Worm (Caenorhabditis elegans) whole organism, late embryonic: ENCODE measurements around the gene C39B10.5.

Source experiments
- C08G9.2 ChIP-seq: sonication (generic microtip); optimal IDR thresholded peaks from 2 replicates; lab custom pipeline; 2016; ENCODE audit warnings: mild to moderate bottlenecking, missing genetic modification characterization, moderate library complexity, missing compliant biosample characterization
- C38D4.7 ChIP-seq: fragments of 200-800 bp; sonication (Bioruptor generic); optimal IDR thresholded peaks from 2 replicates; lab custom pipeline; 2018; ENCODE audit warnings: mild to moderate bottlenecking, missing genetic modification characterization, moderate library complexity, missing compliant biosample characterization
- F13H6.1 ChIP-seq: sonication (generic microtip); optimal IDR thresholded peaks from 2 replicates; lab custom pipeline; 2016; ENCODE audit warnings: missing genetic modification characterization, missing compliant biosample characterization
- K09A11.1 ChIP-seq: sonication (generic microtip); optimal IDR thresholded peaks from 2 replicates; lab custom pipeline; 2017; ENCODE audit warnings: antibody characterized with exemption, mild to moderate bottlenecking, missing genetic modification characterization, missing compliant biosample characterization; ENCODE audit not compliant: insufficient read depth
- T23F11.4 ChIP-seq: fragments of 200-800 bp; sonication (Bioruptor generic); optimal IDR thresholded peaks from 2 replicates; lab custom pipeline; 2018; ENCODE audit warnings: mild to moderate bottlenecking, missing genetic modification characterization, missing compliant biosample characterization
- Y22D7AL.16 ChIP-seq: sonication (generic microtip); optimal IDR thresholded peaks from 2 replicates; lab custom pipeline; 2016; ENCODE audit warnings: missing genetic modification characterization, missing compliant biosample characterization
- ceh-14 ChIP-seq: sonication (generic microtip); optimal IDR thresholded peaks from 2 replicates; lab custom pipeline; 2016; ENCODE audit warnings: missing genotype, missing genetic modification characterization, missing compliant biosample characterization
- ceh-18 ChIP-seq: sonication (generic microtip); optimal IDR thresholded peaks from 2 replicates; lab custom pipeline; 2016; ENCODE audit warnings: missing genetic modification characterization, missing compliant biosample characterization
- ceh-22 ChIP-seq: sonication (generic microtip); optimal IDR thresholded peaks from 2 replicates; lab custom pipeline; 2017; ENCODE audit warnings: missing biosample characterization, missing genetic modification characterization
- ceh-24 ChIP-seq: sonication (generic microtip); optimal IDR thresholded peaks from 2 replicates; lab custom pipeline; 2016; ENCODE audit warnings: mild to moderate bottlenecking, missing genetic modification characterization, missing compliant biosample characterization
- ceh-30 ChIP-seq: fragments of 150-350 bp; optimal IDR thresholded peaks from 2 replicates; lab custom pipeline; 2014; ENCODE audit warnings: missing biosample characterization, missing genetic modification characterization
- ceh-31 ChIP-seq: sonication (generic microtip); optimal IDR thresholded peaks from 2 replicates; lab custom pipeline; 2016; ENCODE audit warnings: missing genetic modification characterization, missing compliant biosample characterization
- ceh-34 ChIP-seq: sonication (generic microtip); optimal IDR thresholded peaks from 2 replicates; lab custom pipeline; 2016; ENCODE audit warnings: mild to moderate bottlenecking, missing genetic modification characterization, missing compliant biosample characterization
- ceh-48 ChIP-seq: sonication (generic microtip); optimal IDR thresholded peaks from 2 replicates; lab custom pipeline; 2016; ENCODE audit warnings: missing genetic modification characterization, inconsistent platforms, missing compliant biosample characterization
- ceh-9 ChIP-seq: sonication (generic microtip); optimal IDR thresholded peaks from 2 replicates; lab custom pipeline; 2016; ENCODE audit warnings: mild to moderate bottlenecking, missing genetic modification characterization, inconsistent platforms, missing compliant biosample characterization
- che-1 ChIP-seq: sonication (generic microtip); optimal IDR thresholded peaks from 2 replicates; lab custom pipeline; 2016; ENCODE audit warnings: mild to moderate bottlenecking, missing genetic modification characterization, missing compliant biosample characterization
- dve-1 ChIP-seq: sonication (generic microtip); optimal IDR thresholded peaks from 2 replicates; lab custom pipeline; 2017; ENCODE audit warnings: antibody characterized with exemption, mild to moderate bottlenecking, missing genetic modification characterization, missing compliant biosample characterization
- elt-4 ChIP-seq: sonication (generic microtip); optimal IDR thresholded peaks from 2 replicates; lab custom pipeline; 2016; ENCODE audit warnings: missing genetic modification characterization, missing compliant biosample characterization
- ets-4 ChIP-seq: sonication (generic microtip); optimal IDR thresholded peaks from 2 replicates; lab custom pipeline; 2016; ENCODE audit warnings: missing genetic modification characterization, missing compliant biosample characterization
- eyg-1 ChIP-seq: sonication (generic microtip); optimal IDR thresholded peaks from 2 replicates; lab custom pipeline; 2016; ENCODE audit warnings: missing genotype, missing genetic modification characterization, missing compliant biosample characterization
- fkh-10 ChIP-seq: fragments of 150-350 bp; optimal IDR thresholded peaks from 2 replicates; lab custom pipeline; 2014; ENCODE audit warnings: missing biosample characterization, missing genetic modification reagents, missing genetic modification characterization
- gmeb-2 ChIP-seq: sonication (generic microtip); optimal IDR thresholded peaks from 2 replicates; lab custom pipeline; 2016; ENCODE audit warnings: missing genetic modification characterization, inconsistent platforms, missing compliant biosample characterization
- hlh-15 ChIP-seq: sonication (generic microtip); optimal IDR thresholded peaks from 2 replicates; lab custom pipeline; 2016; ENCODE audit warnings: missing genetic modification characterization, missing compliant biosample characterization
- hlh-30 ChIP-seq: sonication (generic microtip); optimal IDR thresholded peaks from 2 replicates; lab custom pipeline; 2017; ENCODE audit warnings: antibody characterized with exemption, missing genetic modification characterization, missing compliant biosample characterization; ENCODE audit not compliant: insufficient read depth
- lim-6 ChIP-seq: sonication (generic microtip); optimal IDR thresholded peaks from 2 replicates; lab custom pipeline; 2016; ENCODE audit warnings: missing genetic modification characterization, missing compliant biosample characterization
- lin-11 ChIP-seq: fragments of 200-800 bp; sonication (Bioruptor generic); optimal IDR thresholded peaks from 2 replicates; lab custom pipeline; 2018; ENCODE audit warnings: mild to moderate bottlenecking, missing genetic modification characterization, missing compliant biosample characterization
- mec-3 ChIP-seq: sonication (generic microtip); optimal IDR thresholded peaks from 2 replicates; lab custom pipeline; 2016; ENCODE audit warnings: borderline replicate concordance, missing genetic modification characterization, missing compliant biosample characterization
- nfya-1 ChIP-seq: sonication (generic microtip); optimal IDR thresholded peaks from 2 replicates; lab custom pipeline; 2017; ENCODE audit warnings: missing genetic modification characterization, mild to moderate bottlenecking, missing compliant biosample characterization, antibody characterized with exemption, moderate library complexity
- nhr-11 ChIP-seq: fragments of 150-350 bp; optimal IDR thresholded peaks from 2 replicates; lab custom pipeline; 2014; ENCODE audit warnings: missing biosample characterization, missing genetic modification characterization
- nhr-232 ChIP-seq: sonication (generic microtip); optimal IDR thresholded peaks from 2 replicates; lab custom pipeline; 2016; ENCODE audit warnings: missing genetic modification characterization, missing compliant biosample characterization
- pag-3 ChIP-seq: sonication (generic microtip); optimal IDR thresholded peaks from 2 replicates; lab custom pipeline; 2016; ENCODE audit warnings: missing compliant biosample characterization, missing genetic modification characterization, borderline replicate concordance
- pax-1 ChIP-seq: fragments of 150-350 bp; optimal IDR thresholded peaks from 2 replicates; lab custom pipeline; 2014; ENCODE audit warnings: missing biosample characterization, missing genetic modification characterization
- pha-4 ChIP-seq: fragments of 150-350 bp; optimal IDR thresholded peaks from 2 replicates; lab custom pipeline; 2018; ENCODE audit warnings: missing biosample characterization, missing genetic modification reagents, missing genetic modification characterization
- sox-4 ChIP-seq: sonication (generic microtip); optimal IDR thresholded peaks from 2 replicates; lab custom pipeline; 2017; ENCODE audit warnings: mild to moderate bottlenecking, missing genetic modification characterization, inconsistent platforms, missing compliant biosample characterization
- syd-9 ChIP-seq: sonication (generic microtip); optimal IDR thresholded peaks from 2 replicates; lab custom pipeline; 2016; ENCODE audit warnings: mild to moderate bottlenecking, missing genetic modification characterization, moderate library complexity, missing compliant biosample characterization
- tbx-2 ChIP-seq: sonication (generic microtip); optimal IDR thresholded peaks from 2 replicates; lab custom pipeline; 2016; ENCODE audit warnings: missing genetic modification characterization, missing compliant biosample characterization
- tbx-7 ChIP-seq: sonication (generic microtip); optimal IDR thresholded peaks from 2 replicates; lab custom pipeline; 2016; ENCODE audit warnings: missing genotype, missing genetic modification characterization, missing compliant biosample characterization
- ttx-3 ChIP-seq: sonication (generic microtip); optimal IDR thresholded peaks from 2 replicates; lab custom pipeline; 2016; ENCODE audit warnings: missing genetic modification reagents, missing genetic modification characterization, missing compliant biosample characterization
- unc-42 ChIP-seq: sonication (generic microtip); optimal IDR thresholded peaks from 2 replicates; lab custom pipeline; 2016; ENCODE audit warnings: missing genotype, missing genetic modification characterization, missing compliant biosample characterization
- unc-55 ChIP-seq: sonication (generic microtip); optimal IDR thresholded peaks from 2 replicates; lab custom pipeline; 2017; ENCODE audit warnings: missing biosample characterization, missing genetic modification reagents, missing genetic modification characterization
- ztf-16 ChIP-seq: sonication (generic microtip); optimal IDR thresholded peaks from 2 replicates; lab custom pipeline; 2017; ENCODE audit warnings: missing genetic modification characterization, missing compliant biosample characterization

C39B10.5 gene

DNA sequence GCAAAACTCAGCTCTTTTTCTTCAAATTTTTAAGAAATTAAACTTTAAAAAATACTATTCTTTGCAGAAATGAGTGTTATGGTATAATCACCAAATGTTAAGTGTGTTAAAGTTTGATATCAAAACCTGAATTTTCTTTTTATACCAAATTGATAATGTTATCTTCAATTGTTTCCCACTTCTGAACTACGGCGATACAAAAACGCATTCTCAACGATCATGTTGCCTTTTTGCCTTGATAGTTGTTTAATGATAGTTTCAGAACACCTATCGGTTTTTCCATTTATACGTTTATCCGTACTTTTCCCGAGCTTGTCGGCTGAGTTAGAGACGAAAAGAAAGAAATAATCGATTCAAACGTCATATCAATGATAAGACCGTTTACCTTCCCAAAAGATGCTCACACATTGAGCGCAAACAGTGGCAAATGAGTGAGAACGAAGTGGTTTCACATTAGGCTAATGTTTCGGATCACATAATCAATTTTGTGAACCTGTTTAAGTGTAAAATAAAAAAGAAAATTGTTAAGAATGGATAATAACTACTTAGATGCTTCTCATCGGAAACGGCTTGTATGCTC is 27.9 kb downstream of the C39B10.5 start, which contains the start of gene elt-4:
Gene elt-4 (plus strand): TSS at position 530 of the 580 bp plus-strand sequence.
- TF ChIP-seq gmeb-2 (no peak), dve-1 (tag; lab: Kevin White, UChicago) (no peak), nhr-232 (tag; lab: Kevin White, UChicago) (no peak), che-1 (no peak), ztf-16 (no peak), ceh-30 (tag; lab: Kevin White, UChicago) (no peak), lim-6 (tag; lab: Kevin White, UChicago) (no peak), C08G9.2 (tag; lab: Kevin White, UChicago) (no peak), nhr-11 (tag; lab: Kevin White, UChicago) (no peak)

DNA sequence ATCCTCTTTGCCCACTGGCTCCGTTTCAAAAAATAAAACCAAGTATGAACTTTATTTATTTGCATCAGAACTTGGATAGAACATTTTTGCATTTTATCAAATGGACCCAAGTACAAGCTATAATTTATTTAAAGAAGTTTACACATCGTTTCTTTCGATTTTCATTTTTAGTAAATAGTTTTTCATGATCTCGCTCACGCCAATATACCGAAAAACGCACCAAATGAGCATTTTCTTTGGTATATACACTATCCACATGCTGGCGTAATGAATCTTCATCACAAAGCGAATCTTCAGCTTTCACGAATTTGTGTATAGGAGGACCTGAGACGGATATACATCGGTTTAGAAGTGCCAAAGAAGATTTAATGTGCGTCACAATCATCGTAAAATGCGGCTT is 29.4 kb downstream of the C39B10.5 start, which contains the start of gene C39B10.7:
Gene C39B10.7 (plus strand): TSS at position 301 of the 400 bp plus-strand sequence.
- no peak for TF ChIP-seq F13H6.1 (tag; lab: Kevin White, UChicago)
- TF ChIP-seq C38D4.7 = no peak
- no peak for TF ChIP-seq nhr-11 (tag; lab: Kevin White, UChicago)
- TF ChIP-seq unc-42 (tag; lab: Kevin White, UChicago) = no peak
- TF ChIP-seq ceh-22 = no peak
- TF ChIP-seq ttx-3 = no peak
- TF ChIP-seq hlh-15 (tag; lab: Kevin White, UChicago) = no peak
- no peak for TF ChIP-seq eyg-1 (tag; lab: Kevin White, UChicago)
- no peak for TF ChIP-seq pag-3 (tag; lab: Kevin White, UChicago)
- TF ChIP-seq ceh-34 (tag; lab: Kevin White, UChicago) = no peak
- TF ChIP-seq syd-9 (tag; lab: Kevin White, UChicago) = no peak
- TF ChIP-seq hlh-30 = no peak
- TF ChIP-seq gmeb-2 = no peak
- no peak for TF ChIP-seq T23F11.4 (GFP tag; lab: Kevin White, UChicago)
- TF ChIP-seq ceh-18 (tag; lab: Kevin White, UChicago) = no peak
- TF ChIP-seq lin-11 (tag; lab: Kevin White, UChicago) = no peak
- no peak for TF ChIP-seq K09A11.1
- TF ChIP-seq pax-1 (tag; lab: Kevin White, UChicago) = no peak
- TF ChIP-seq tbx-2 (tag; lab: Kevin White, UChicago) = no peak

DNA sequence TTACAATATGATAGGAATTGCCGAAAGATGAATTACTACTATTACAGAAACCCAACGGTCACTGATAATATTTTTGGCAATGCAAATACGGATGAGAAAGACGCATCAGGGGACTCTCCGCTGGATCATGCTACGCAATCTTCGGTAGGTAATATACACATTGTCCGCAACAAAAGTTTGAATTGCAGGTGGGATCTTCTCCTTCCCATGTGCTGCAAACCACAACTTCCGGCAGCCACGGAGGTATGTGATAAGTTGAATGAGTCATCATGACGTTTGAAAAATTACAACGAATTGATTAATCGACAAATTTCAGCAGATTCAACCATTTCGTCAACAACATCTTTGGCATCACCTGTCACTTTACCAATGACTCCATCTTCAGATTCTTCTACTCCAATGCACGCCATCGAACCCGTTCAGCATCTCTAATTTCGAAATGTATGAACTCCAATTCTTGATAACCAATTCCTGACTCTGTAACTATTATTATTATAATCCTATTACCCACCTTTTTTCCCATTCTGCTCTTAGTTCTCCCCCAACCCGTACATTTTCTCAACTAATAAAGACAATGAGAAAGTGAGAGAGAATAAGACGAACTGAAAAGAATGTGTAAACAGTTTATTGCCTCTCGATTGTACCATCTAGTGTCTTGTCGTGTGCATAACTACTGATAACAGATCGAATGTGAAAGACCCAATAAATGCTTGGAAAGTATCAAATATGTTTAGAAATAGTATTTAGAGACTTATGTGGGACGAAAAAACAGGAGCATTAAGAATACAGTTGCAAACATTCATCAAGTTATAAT is 30.2 kb downstream of the C39B10.5 start:
- no peak for TF ChIP-seq dve-1 (tag; lab: Kevin White, UChicago)
- no peak for TF ChIP-seq nhr-232 (tag; lab: Kevin White, UChicago)
- TF ChIP-seq ceh-9 (tag; lab: Kevin White, UChicago) = no peak
- TF ChIP-seq mec-3 (tag; lab: Kevin White, UChicago) = no peak
- TF ChIP-seq ets-4 = no peak
- no peak for TF ChIP-seq ceh-24 (tag; lab: Kevin White, UChicago)
- TF ChIP-seq unc-55 = no peak
- no peak for TF ChIP-seq tbx-7 (tag; lab: Kevin White, UChicago)
- TF ChIP-seq F13H6.1 (tag; lab: Kevin White, UChicago) = no peak
- TF ChIP-seq nfya-1 (tag; lab: Kevin White, UChicago) = no peak
- TF ChIP-seq ceh-31 (tag; lab: Kevin White, UChicago) = no peak
- TF ChIP-seq sox-4 (tag; lab: Kevin White, UChicago) = no peak
- no peak for TF ChIP-seq C08G9.2 (tag; lab: Kevin White, UChicago)
- TF ChIP-seq pha-4 = no peak
- TF ChIP-seq ceh-14 (tag; lab: Kevin White, UChicago) = no peak
- no peak for TF ChIP-seq syd-9 (tag; lab: Kevin White, UChicago)
- TF ChIP-seq elt-4 = no peak
- TF ChIP-seq ceh-48 = no peak
- TF ChIP-seq Y22D7AL.16 (tag; lab: Kevin White, UChicago) = no peak
- TF ChIP-seq fkh-10 (GFP tag; lab: Kevin White, UChicago) = no peak
